Worm (Caenorhabditis elegans) whole organism, L2 larva: Measurements from ENCODE around the gene pmk-3.

Experiments used
- mab-5 ChIP-seq: fragments of 150-350 bp; optimal IDR thresholded peaks from 2 replicates; lab custom pipeline; 2014; ENCODE audit warnings: missing biosample characterization, missing genetic modification characterization
- nhr-11 ChIP-seq: fragments of 150-350 bp; optimal IDR thresholded peaks from 2 replicates; lab custom pipeline; 2014; ENCODE audit warnings: missing biosample characterization, missing genetic modification characterization

DNA sequence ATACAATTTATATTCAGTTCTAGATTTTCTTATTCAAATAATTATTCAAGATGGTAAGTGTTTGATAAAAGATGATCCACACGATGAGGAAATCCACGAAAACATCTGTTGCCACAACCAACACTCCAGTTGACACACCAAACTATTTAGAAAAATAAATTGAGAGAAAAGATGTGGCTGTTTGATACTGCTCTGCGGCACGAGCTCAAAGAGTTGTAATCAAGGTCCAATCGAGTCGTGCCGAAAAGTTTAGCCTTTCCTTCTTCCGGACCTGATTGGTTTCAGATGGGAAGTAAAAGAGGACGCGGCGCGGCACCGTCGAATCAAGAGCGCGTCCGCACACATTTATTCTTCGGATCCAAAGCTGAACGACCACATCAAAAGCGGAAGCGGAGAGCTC, 2.5 kb upstream of the pmk-3 start:
- TF ChIP-seq nhr-11 (no peak), mab-5 (tag; lab: Kevin White, UChicago) (no peak)
